Worm (Caenorhabditis elegans): ENCODE results near the gene metl-18.

The metl-18 gene

DNA sequence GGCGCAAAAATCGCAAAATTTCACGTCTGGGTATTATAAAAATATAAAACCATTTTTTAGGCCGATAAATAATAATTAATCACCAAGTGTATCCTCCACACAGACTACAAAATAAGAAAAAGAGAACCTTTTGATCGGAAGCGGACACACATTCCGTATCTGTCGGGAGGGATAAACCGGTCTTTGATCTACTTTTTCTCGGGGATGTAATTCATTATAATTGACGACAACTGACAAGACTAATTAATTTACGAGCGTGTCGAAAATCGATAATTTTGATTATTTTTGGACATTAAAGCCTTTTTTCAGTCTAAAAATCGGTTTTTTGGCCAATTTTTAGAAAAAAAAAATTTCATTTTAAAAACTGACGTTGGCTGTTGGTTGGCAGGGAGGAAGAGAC, 44.9 kb downstream of the metl-18 start:
- TF ChIP-seq ceh-100 (GFP tag; IDR thresholded peaks at IDR 0.05), result no peak
- TF ChIP-seq mxl-1 (tag; optimal IDR thresholded peaks at IDR 0.05), result no peak
- no peak for TF ChIP-seq ceh-40 (GFP tag; IDR thresholded peaks at IDR 0.05)

DNA sequence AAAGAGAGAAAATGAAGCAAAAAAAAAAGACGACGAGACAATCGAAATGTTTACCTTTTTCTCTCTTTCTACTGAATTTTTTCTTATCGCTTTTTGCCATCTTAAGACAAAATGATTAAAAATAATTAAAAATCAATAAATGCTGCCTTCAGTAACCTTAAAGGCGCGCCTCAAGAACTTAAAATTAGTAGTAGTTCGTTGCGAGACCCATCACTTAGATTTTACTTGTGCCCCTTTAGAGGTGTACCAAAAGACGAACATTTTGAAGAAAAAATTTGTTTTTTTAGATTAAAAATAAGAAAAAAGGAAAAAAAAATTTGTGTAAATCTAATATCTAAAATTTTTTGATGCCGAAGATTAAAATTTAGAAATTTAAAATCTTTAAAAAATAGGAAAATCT, 45.4 kb downstream of the metl-18 start:
- TF ChIP-seq ceh-40 (GFP tag; IDR thresholded peaks at IDR 0.05), result no peak
- no peak for TF ChIP-seq Y79H2A.3 (GFP tag; conservative IDR thresholded peaks at IDR 0.05)
- no peak for TF ChIP-seq snpc-1.3 (tag; optimal IDR thresholded peaks at IDR 0.05; ENCODE audit: insufficient read depth)
- TF ChIP-seq cebp-2 (GFP tag; IDR thresholded peaks at IDR 0.05), result no peak
- no peak for TF ChIP-seq tbp1 (GFP tag; optimal IDR thresholded peaks at IDR 0.05)
- no peak for TF ChIP-seq aptf-3 (GFP tag; IDR thresholded peaks at IDR 0.05)
- peak; percentile 74 for TF ChIP-seq xnd-1 (tag; optimal IDR thresholded peaks at IDR 0.05)
- TF ChIP-seq snpc-3.4 (tag; optimal IDR thresholded peaks at IDR 0.05), result peak; percentile 30
- no peak for TF ChIP-seq zfh-2 (GFP tag; conservative IDR thresholded peaks at IDR 0.05)
- no peak for TF ChIP-seq ZK185.1 (tag; optimal IDR thresholded peaks at IDR 0.05; ENCODE audit: poor library complexity, severe bottlenecking)
- peak; percentile 81 for TF ChIP-seq madf-6 (GFP tag; IDR thresholded peaks at IDR 0.05)
- TF ChIP-seq ceh-27 (GFP tag; optimal IDR thresholded peaks at IDR 0.05), result no peak
- no peak for TF ChIP-seq F22D6.2 (tag; optimal IDR thresholded peaks at IDR 0.05)
- TF ChIP-seq D2030.7 (GFP tag; IDR thresholded peaks at IDR 0.05), result peak; percentile 31; the same call in 1 of the 2 replicates
- TF ChIP-seq F33H1.4 (GFP tag; IDR thresholded peaks at IDR 0.05), result peak; percentile 86
- TF ChIP-seq lsl-1 (GFP tag; optimal IDR thresholded peaks at IDR 0.05), result peak; percentile 90
- peak; percentile 70 for TF ChIP-seq madf-8 (GFP tag; conservative IDR thresholded peaks at IDR 0.05)
- TF ChIP-seq him-1 (tag; optimal IDR thresholded peaks at IDR 0.05), result peak; percentile 48
- peak; percentile 58 for TF ChIP-seq efl-1 (GFP tag; optimal IDR thresholded peaks at IDR 0.05)
- no peak for TF ChIP-seq attf-3 (GFP tag; conservative IDR thresholded peaks at IDR 0.05)
- TF ChIP-seq mel-28 (tag; optimal IDR thresholded peaks at IDR 0.05; ENCODE audit: borderline replicate concordance), result no peak

DNA sequence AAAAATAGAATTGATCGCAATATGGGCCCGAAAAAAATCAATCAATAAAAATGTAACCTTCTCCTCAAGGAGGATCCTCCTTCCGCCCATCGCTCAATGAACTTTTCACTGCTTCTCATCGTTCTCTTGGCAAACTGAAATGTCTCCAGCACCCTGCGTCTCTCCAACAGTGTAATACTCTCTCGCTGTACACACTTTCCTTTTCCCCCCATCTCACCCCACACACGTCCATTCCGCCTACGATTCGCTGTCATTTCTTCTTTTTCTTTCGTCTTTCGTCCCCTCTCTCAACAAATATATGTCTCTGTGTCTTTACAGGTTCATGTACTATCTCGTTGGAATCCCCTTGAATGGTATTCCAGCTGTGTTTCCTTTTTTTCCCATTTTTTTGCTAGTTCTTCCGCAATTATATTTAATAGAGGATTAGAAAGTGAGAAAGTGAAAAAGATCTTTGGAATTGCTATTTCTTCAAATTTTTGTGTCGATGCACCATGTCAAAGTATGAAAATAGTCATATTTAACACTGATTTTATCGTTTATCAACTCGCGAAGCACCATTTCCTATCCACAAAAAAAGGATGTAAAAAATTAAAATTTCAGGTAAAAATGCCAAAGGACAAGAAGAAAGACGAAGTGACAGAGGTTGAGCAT, 46.0 kb downstream of the metl-18 start, which contains the start of gene rsu-1:
Gene rsu-1 (plus strand): TSS at position 601 of the 651 bp plus-strand sequence.
- TF ChIP-seq snpc-3.4 (tag; optimal IDR thresholded peaks at IDR 0.05) (peak; percentile 25), madf-3 (GFP tag; IDR thresholded peaks at IDR 0.05) (no peak), ceh-79 (tag; optimal IDR thresholded peaks at IDR 0.05) (no peak), mcd-1 (GFP tag; IDR thresholded peaks at IDR 0.05) (no peak), Y53F4B.3 (GFP tag; IDR thresholded peaks at IDR 0.05) (no peak), ztf-25 (GFP tag; IDR thresholded peaks at IDR 0.05) (no peak), somi-1 (GFP tag; optimal IDR thresholded peaks at IDR 0.05) (no peak), F52B5.7 (tag; optimal IDR thresholded peaks at IDR 0.05) (no peak), him-1 (tag; optimal IDR thresholded peaks at IDR 0.05) (no peak), cebp-2 (GFP tag; IDR thresholded peaks at IDR 0.05) (no peak), ccch-3 (GFP tag; optimal IDR thresholded peaks at IDR 0.05) (no peak), T07F8.4 (tag; optimal IDR thresholded peaks at IDR 0.05) (no peak), egl-44 (GFP tag; IDR thresholded peaks at IDR 0.05) (no peak), ztf-6 (GFP tag; IDR thresholded peaks at IDR 0.05) (no peak), lir-1 (GFP tag; conservative IDR thresholded peaks at IDR 0.05) (no peak), ztf-28 (GFP tag; IDR thresholded peaks at IDR 0.05) (no peak), hmg-1.2 (GFP tag; IDR thresholded peaks at IDR 0.05) (peak; percentile 83), ceh-27 (GFP tag; optimal IDR thresholded peaks at IDR 0.05) (peak; percentile 14), nhr-120 (GFP tag; IDR thresholded peaks at IDR 0.05) (no peak), K12H6.12 (tag; optimal IDR thresholded peaks at IDR 0.05) (no peak), ekl-4 (GFP tag; IDR thresholded peaks at IDR 0.05) (no peak), mel-28 (tag; optimal IDR thresholded peaks at IDR 0.05; ENCODE audit: borderline replicate concordance) (no peak), tbp1 (GFP tag; optimal IDR thresholded peaks at IDR 0.05) (no peak), hsf-1 (GFP tag; IDR thresholded peaks at IDR 0.05) (no peak), madf-6 (GFP tag; IDR thresholded peaks at IDR 0.05) (no peak), atf-7 (tag; optimal IDR thresholded peaks at IDR 0.05) (no peak), ZK185.1 (tag; optimal IDR thresholded peaks at IDR 0.05; ENCODE audit: poor library complexity, severe bottlenecking) (peak; percentile 64), B0336.3 (GFP tag; IDR thresholded peaks at IDR 0.05) (no peak), attf-3 (GFP tag; conservative IDR thresholded peaks at IDR 0.05) (no peak), F55B11.4 (tag; optimal IDR thresholded peaks at IDR 0.05; ENCODE audit: borderline replicate concordance, insufficient read depth) (no peak)
